Worm (Caenorhabditis elegans) whole organism, L4 larva: Measurements from ENCODE around the gene Y62E10A.23.

Experiments
- D1046.2 ChIP-seq: fragments of 200-800 bp; sonication (Bioruptor generic); IDR thresholded peaks from 2 replicates; pipeline ENCODE4 v1.3.6; 2022; ENCODE audit warnings: missing genetic modification characterization, missing compliant biosample characterization
- F26F4.8 ChIP-seq: fragments of 200-800 bp; sonication (Bioruptor generic); conservative IDR thresholded peaks from 2 replicates; pipeline ENCODE4 v1.3.6; 2022; ENCODE audit warnings: missing genetic modification characterization, missing compliant biosample characterization
- F44E2.7 ChIP-seq: fragments of 200-800 bp; sonication (Bioruptor generic); IDR thresholded peaks from 2 replicates; pipeline ENCODE4 v2.1.2; 2022; ENCODE audit warnings: missing genetic modification characterization, missing compliant biosample characterization
- T20F7.1 ChIP-seq: fragments of 200-800 bp; sonication (Bioruptor generic); optimal IDR thresholded peaks from 2 replicates; lab custom pipeline; 2018; ENCODE audit warnings: mild to moderate bottlenecking, missing genetic modification characterization, missing compliant biosample characterization
- Y105C5A.15 ChIP-seq: fragments of 200-800 bp; sonication (Bioruptor generic); IDR thresholded peaks from 2 replicates; pipeline ENCODE4 v1.3.6; 2022; ENCODE audit warnings: missing genetic modification characterization, missing compliant biosample characterization
- Y48G9A.11 ChIP-seq: fragments of 200-800 bp; sonication (Bioruptor generic); IDR thresholded peaks from 2 replicates; pipeline ENCODE4 v1.3.6; 2022; ENCODE audit warnings: missing genetic modification reagents, missing genetic modification characterization, missing compliant biosample characterization
- ZK546.5 ChIP-seq, 2 experiments: sonication (generic microtip); optimal IDR thresholded peaks; 2 replicates each; lab custom pipeline; 2017; ENCODE audit warnings: missing biosample characterization in 2 of 2, missing genetic modification characterization in 2 of 2
- aha-1 ChIP-seq: fragments of 150-350 bp; peaks from one replicate; lab custom pipeline; 2014; ENCODE audit warnings: missing biosample characterization, missing genetic modification characterization
- ceh-20 ChIP-seq: fragments of 200-800 bp; sonication (Bioruptor generic); IDR thresholded peaks from 2 replicates; pipeline ENCODE4 v1.3.6; 2022; ENCODE audit warnings: missing genetic modification reagents, missing genetic modification characterization, missing compliant biosample characterization
- ces-1 ChIP-seq: fragments of 150-350 bp; sonication (generic microtip); optimal IDR thresholded peaks from 4 replicates; lab custom pipeline; 2014; ENCODE audit warnings: missing biosample characterization, missing genetic modification reagents, missing genetic modification characterization
- cey-2 ChIP-seq: sonication (generic microtip); optimal IDR thresholded peaks from 3 replicates; lab custom pipeline; 2017; ENCODE audit warnings: missing genetic modification characterization, mild to moderate bottlenecking, missing compliant biosample characterization, antibody characterized with exemption, borderline replicate concordance; ENCODE audit not compliant: insufficient read depth
- ctbp-1 ChIP-seq: fragments of 200-800 bp; sonication (Bioruptor generic); IDR thresholded peaks from 2 replicates; pipeline ENCODE4 v1.3.6; 2022; ENCODE audit warnings: missing genetic modification reagents, missing genetic modification characterization, missing compliant biosample characterization
- daf-12 ChIP-seq: fragments of 150-350 bp; optimal IDR thresholded peaks from 2 replicates; lab custom pipeline; 2014; ENCODE audit warnings: missing biosample characterization, missing genetic modification reagents, missing genetic modification characterization
- dpl-1 ChIP-seq: fragments of 150-350 bp; optimal IDR thresholded peaks from 2 replicates; lab custom pipeline; 2014; ENCODE audit warnings: missing biosample characterization, missing genetic modification reagents, missing genetic modification characterization
- dve-1 ChIP-seq: sonication (generic microtip); optimal IDR thresholded peaks from 2 replicates; lab custom pipeline; 2017; ENCODE audit warnings: antibody characterized with exemption, mild to moderate bottlenecking, missing genetic modification characterization, missing compliant biosample characterization; ENCODE audit not compliant: insufficient read depth
- hmg-1.1 ChIP-seq: fragments of 200-800 bp; sonication (Bioruptor generic); IDR thresholded peaks from 2 replicates; pipeline ENCODE4 v1.3.6; 2022; ENCODE audit warnings: missing genetic modification reagents, missing genetic modification characterization, missing compliant biosample characterization
- jun-1 ChIP-seq: fragments of 150-350 bp; optimal IDR thresholded peaks from 2 replicates; lab custom pipeline; 2014; ENCODE audit warnings: missing biosample characterization, missing genetic modification reagents, missing genetic modification characterization
- lim-7 ChIP-seq: fragments of 200-800 bp; sonication (Bioruptor generic); IDR thresholded peaks from 2 replicates; pipeline ENCODE4 v1.3.6; 2022; ENCODE audit warnings: missing genetic modification characterization, missing compliant biosample characterization
- lin-13 ChIP-seq: fragments of 150-350 bp; optimal IDR thresholded peaks from 2 replicates; lab custom pipeline; 2014; ENCODE audit warnings: missing biosample characterization, missing genetic modification reagents, missing genetic modification characterization
- lsy-2 ChIP-seq, 2 experiments: fragments of 150-350 bp in 1 of 2; sonication (generic microtip) in 1 of 2; optimal IDR thresholded peaks; 2 replicates each; lab custom pipeline; 2014 to 2017; ENCODE audit warnings: missing biosample characterization in 2 of 2, missing genetic modification characterization in 2 of 2
- madf-5 ChIP-seq, 2 experiments: fragments of 200-800 bp; sonication (Bioruptor generic); IDR thresholded peaks; 2 replicates each; pipeline ENCODE4 v1.3.6; 2022; ENCODE audit warnings: missing compliant biosample characterization in 2 of 2, missing genetic modification characterization in 2 of 2
- madf-9 ChIP-seq: fragments of 200-800 bp; sonication (Bioruptor generic); conservative IDR thresholded peaks from 2 replicates; pipeline ENCODE4 v1.3.6; 2022; ENCODE audit warnings: missing genetic modification reagents, missing genetic modification characterization, missing compliant biosample characterization
- mdl-1 ChIP-seq, 2 experiments: fragments of 150-350 bp in 1 of 2; sonication (generic microtip) in 1 of 2; optimal IDR thresholded peaks; 2 replicates each; lab custom pipeline; 2014 to 2017; ENCODE audit warnings: missing biosample characterization in 2 of 2, missing genetic modification characterization in 2 of 2
- mxl-3 ChIP-seq: fragments of 200-800 bp; sonication (Bioruptor generic); optimal IDR thresholded peaks from 2 replicates; lab custom pipeline; 2018; ENCODE audit warnings: mild to moderate bottlenecking, missing genetic modification characterization, missing compliant biosample characterization
- nhr-102 ChIP-seq: sonication (generic microtip); optimal IDR thresholded peaks from 2 replicates; lab custom pipeline; 2016; ENCODE audit warnings: mild to moderate bottlenecking, missing genetic modification characterization, moderate library complexity, missing compliant biosample characterization
- nhr-111 ChIP-seq: fragments of 200-800 bp; sonication (Bioruptor generic); optimal IDR thresholded peaks from 2 replicates; lab custom pipeline; 2018; ENCODE audit warnings: mild to moderate bottlenecking, missing genetic modification characterization, missing compliant biosample characterization
- nhr-41 ChIP-seq: fragments of 200-800 bp; sonication (Bioruptor generic); IDR thresholded peaks from 2 replicates; pipeline ENCODE4 v1.3.6; 2022; ENCODE audit warnings: missing genetic modification reagents, missing genetic modification characterization, missing compliant biosample characterization
- sdz-12 ChIP-seq: fragments of 200-800 bp; sonication (Bioruptor generic); optimal IDR thresholded peaks from 2 replicates; lab custom pipeline; 2018; ENCODE audit warnings: mild to moderate bottlenecking, missing genetic modification characterization, missing compliant biosample characterization
- tag-97 ChIP-seq: fragments of 200-800 bp; sonication (Bioruptor generic); IDR thresholded peaks from 2 replicates; pipeline ENCODE4 v1.3.6; 2022; ENCODE audit warnings: missing genetic modification characterization, missing compliant biosample characterization
- unc-130 ChIP-seq: sonication (generic microtip); optimal IDR thresholded peaks from 2 replicates; lab custom pipeline; 2016; ENCODE audit warnings: missing genetic modification reagents, missing genetic modification characterization, missing compliant biosample characterization
- vab-7 ChIP-seq: fragments of 200-800 bp; sonication (Bioruptor generic); IDR thresholded peaks from 2 replicates; pipeline ENCODE4 v1.3.6; 2022; ENCODE audit warnings: missing genetic modification reagents, missing genetic modification characterization, missing compliant biosample characterization
- zag-1 ChIP-seq: fragments of 150-350 bp; optimal IDR thresholded peaks from 2 replicates; lab custom pipeline; 2014; ENCODE audit warnings: missing biosample characterization, missing genetic modification characterization
- zfp-2 ChIP-seq: sonication (generic microtip); optimal IDR thresholded peaks from 2 replicates; lab custom pipeline; 2016; ENCODE audit warnings: mild to moderate bottlenecking, missing genetic modification characterization, missing compliant biosample characterization
- zfp-3 ChIP-seq: fragments of 200-800 bp; sonication (Bioruptor generic); conservative IDR thresholded peaks from 2 replicates; pipeline ENCODE4 v1.3.6; 2022; ENCODE audit warnings: missing genetic modification reagents, missing genetic modification characterization, missing compliant biosample characterization
- zip-11 ChIP-seq: fragments of 200-800 bp; sonication (Bioruptor generic); IDR thresholded peaks from 2 replicates; pipeline ENCODE4 v1.3.6; 2022; ENCODE audit warnings: missing genetic modification characterization, missing compliant biosample characterization

Y62E10A.23 gene

ce11 chrIV:13412845-13413383 lies 26.8 kb downstream of the Y62E10A.23 start, which contains the start of gene gcl-1 (continued):
- TF ChIP-seq lim-7 (GFP tag; lab: Robert Waterston, UW) = no peak
- no peak for TF ChIP-seq ceh-20 (GFP tag; lab: Robert Waterston, UW)
- no peak for TF ChIP-seq aha-1 (tag; lab: Kevin White, UChicago)
- TF ChIP-seq sdz-12 (GFP tag; lab: Kevin White, UChicago) = no peak
- TF ChIP-seq nhr-41 (GFP tag; lab: Robert Waterston, UW) = no peak
- no peak for TF ChIP-seq jun-1 (tag; lab: Kevin White, UChicago)
- no peak for TF ChIP-seq ces-1 (GFP tag; lab: Kevin White, UChicago)
- TF ChIP-seq zip-11 (GFP tag; lab: Robert Waterston, UW) = no peak
- no peak for TF ChIP-seq zfp-3 (GFP tag; lab: Robert Waterston, UW)
- TF ChIP-seq Y48G9A.11 = no peak
- TF ChIP-seq F26F4.8 (GFP tag; lab: Robert Waterston, UW) = no peak
- no peak for TF ChIP-seq cey-2
- TF ChIP-seq zag-1 (tag; lab: Kevin White, UChicago) = no peak
- peak in 1 of 2 experiments; percentile 13 for TF ChIP-seq mdl-1 (tag; optimal IDR thresholded peaks at IDR 0.05; lab: Kevin White, UChicago)
- TF ChIP-seq zfp-2 (tag; lab: Kevin White, UChicago) = no peak
- TF ChIP-seq hmg-1.1 = peak; percentile 47; the same call in 1 of the 2 replicates
- no peak for TF ChIP-seq madf-9
- no peak for TF ChIP-seq ZK546.5 (tag; optimal IDR thresholded peaks at IDR 0.05; lab: Kevin White, UChicago)
- no peak for TF ChIP-seq F44E2.7 (GFP tag; lab: Robert Waterston, UW)
- TF ChIP-seq daf-12 = no peak
- peak; percentile 71 for TF ChIP-seq mxl-3 (GFP tag; lab: Kevin White, UChicago)

- TF ChIP-seq ctbp-1 (GFP tag; lab: Robert Waterston, UW) = no peak
- TF ChIP-seq T20F7.1 = peak; percentile 61
- peak in 1 of 2 experiments; percentile 17 for TF ChIP-seq lsy-2 (tag; optimal IDR thresholded peaks at IDR 0.05; lab: Kevin White, UChicago)
- no peak for TF ChIP-seq nhr-102
- TF ChIP-seq F26F4.8 (GFP tag; lab: Robert Waterston, UW) = no peak
- TF ChIP-seq dpl-1 (GFP tag; lab: Kevin White, UChicago) = peak; percentile 12
- TF ChIP-seq D1046.2 (GFP tag; lab: Robert Waterston, UW) = no peak
- TF ChIP-seq, all 104 proteins: peak for 3
These were observed 29.7 kb downstream of the Y62E10A.23 start, which contains the start of the genes pik-1 and aptf-2 for ce11 chrIV:13415739-13416271. Gene pik-1, plus strand, starts transcription at chrIV:13416041. Gene aptf-2, minus strand, starts transcription at chrIV:13416051.

- no peak for TF ChIP-seq tag-97
- no peak for TF ChIP-seq ceh-20 (GFP tag; lab: Robert Waterston, UW)
- TF ChIP-seq dve-1 = no peak
- no peak for TF ChIP-seq mdl-1 (tag; optimal IDR thresholded peaks at IDR 0.05; lab: Kevin White, UChicago)
- TF ChIP-seq ctbp-1 (GFP tag; lab: Robert Waterston, UW) = no peak
- no peak for TF ChIP-seq madf-5 (GFP tag; IDR thresholded peaks at IDR 0.05; lab: Robert Waterston, UW)
- no peak for TF ChIP-seq lin-13 (GFP tag; lab: Kevin White, UChicago)
- TF ChIP-seq vab-7 (GFP tag; lab: Robert Waterston, UW) = no peak
- TF ChIP-seq nhr-111 (GFP tag; lab: Kevin White, UChicago) = no peak
- no peak for TF ChIP-seq Y105C5A.15
- TF ChIP-seq unc-130 (GFP tag; lab: Kevin White, UChicago) = no peak
These were observed 36.1 kb downstream of the Y62E10A.23 start, which contains the start of gene nol-9 for ce11 chrIV:13422200-13422599. Gene nol-9, plus strand, starts transcription at chrIV:13422500.
